Worm (Caenorhabditis elegans) whole organism, mixed stage, embryonic: Measurements from ENCODE around the gene C01G10.15.
"Not testable (repeated sequence)": the region's sequence is repeated elsewhere in the genome, so short reads cannot be mapped to it uniquely, and the experiment has no call there.

Experiments
- blmp-1 ChIP-seq: fragments of 150-350 bp; optimal IDR thresholded peaks from 2 replicates; lab custom pipeline; 2014; ENCODE audit warnings: missing biosample characterization, missing genetic modification characterization
- elt-1 ChIP-seq: sonication (generic microtip); optimal IDR thresholded peaks from 2 replicates; lab custom pipeline; 2017; ENCODE audit warnings: missing genetic modification characterization, mild to moderate bottlenecking, missing compliant biosample characterization, antibody characterized with exemption, moderate library complexity, borderline replicate concordance; ENCODE audit not compliant: insufficient read depth
- hlh-1 ChIP-seq: fragments of 150-350 bp; optimal IDR thresholded peaks from 2 replicates; lab custom pipeline; 2014; ENCODE audit warnings: missing biosample characterization, missing genetic modification reagents, missing genetic modification characterization
- mab-5 ChIP-seq: fragments of 150-350 bp; optimal IDR thresholded peaks from 2 replicates; lab custom pipeline; 2014; ENCODE audit warnings: missing biosample characterization, missing genetic modification characterization
- pha-4 ChIP-seq: fragments of 150-350 bp; optimal IDR thresholded peaks from 2 replicates; lab custom pipeline; 2018; ENCODE audit warnings: missing biosample characterization, missing genetic modification reagents, missing genetic modification characterization
- snpc-4 ChIP-seq: fragments of 150-350 bp; optimal IDR thresholded peaks from 2 replicates; lab custom pipeline; 2014; ENCODE audit warnings: missing biosample characterization, missing genetic modification characterization

DNA sequence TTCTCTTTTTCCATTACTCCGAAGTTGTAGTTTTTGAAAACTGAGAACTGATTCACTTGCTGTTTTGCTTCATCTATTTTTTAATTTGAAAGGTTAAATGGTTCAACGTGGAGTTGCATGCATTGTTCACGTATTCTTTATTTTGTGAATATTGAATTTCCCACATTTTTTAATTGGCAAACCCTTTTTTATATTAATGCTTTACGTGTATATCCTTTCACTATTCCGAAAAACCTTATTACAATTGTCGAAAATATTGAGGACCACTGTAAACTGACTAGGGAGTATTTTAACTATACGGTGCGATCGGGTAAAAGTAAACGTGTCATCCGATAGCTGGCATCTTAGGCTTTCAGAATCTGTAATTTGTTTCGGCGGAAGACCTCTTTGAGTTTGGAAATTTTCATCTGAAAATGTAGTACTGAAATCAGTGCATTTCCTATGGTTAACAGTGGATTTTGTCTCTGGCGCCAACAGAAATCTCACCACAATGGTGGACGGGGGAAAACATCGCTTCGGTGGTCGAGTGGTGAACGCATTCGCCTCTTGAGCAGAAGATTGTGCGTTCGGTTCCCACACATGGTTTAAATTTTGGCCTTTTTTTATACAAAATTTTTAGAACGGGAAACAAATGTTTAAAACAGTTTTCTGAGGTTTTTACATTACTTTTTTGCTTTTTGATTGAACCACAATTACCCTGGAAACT, 18.9 kb upstream of the C01G10.15 start, which contains the start of gene C01G10.14:
- not testable (repeated sequence) for TF ChIP-seq snpc-4 (tag; lab: Kevin White, UChicago); mab-5; blmp-1 (tag; lab: Kevin White, UChicago); pha-4 (tag; lab: Kevin White, UChicago); hlh-1; elt-1 (tag; lab: Kevin White, UChicago)
